Fruit fly (Drosophila melanogaster) whole organism, wandering third instar larva: ENCODE measurements around the gene Polr1H.

ENCODE experiments used
- Abd-B ChIP-seq: fragments of >200 bp; optimal IDR thresholded peaks from 2 replicates; lab custom pipeline; 2017; ENCODE audit warnings: missing biosample characterization, missing genetic modification characterization
- Dfd ChIP-seq: fragments of >200 bp; optimal IDR thresholded peaks from 2 replicates; lab custom pipeline; 2017; ENCODE audit warnings: missing biosample characterization, missing genetic modification characterization
- Mio ChIP-seq: sonication (Bioruptor generic); optimal IDR thresholded peaks from 2 replicates; lab custom pipeline; 2016; ENCODE audit warnings: missing biosample characterization, missing genetic modification characterization
- br ChIP-seq: fragments of 200-800 bp; sonication (Bioruptor generic); optimal IDR thresholded peaks from 2 replicates; lab custom pipeline; 2016; ENCODE audit warnings: missing biosample characterization, missing genetic modification characterization
- dl ChIP-seq, 2 experiments: fragments of 175-275, 200-275 bp in 1 of 2; fragments of 200-275 bp in 1 of 2; sonication (Bioruptor generic); optimal IDR thresholded peaks; lab custom pipeline; 2018; ENCODE audit warnings: mild to moderate bottlenecking in 2 of 2, missing biosample characterization in 2 of 2, missing genetic modification characterization in 2 of 2, moderate library complexity in 2 of 2; ENCODE audit not compliant: partially characterized antibody in 2 of 2, insufficient read depth in 1 of 2
- jim ChIP-seq: fragments of 175-275, 200-325 bp; sonication (Bioruptor generic); optimal IDR thresholded peaks from 2 replicates; lab custom pipeline; 2016; ENCODE audit warnings: missing biosample characterization, mild to moderate bottlenecking, missing genetic modification characterization
- psq ChIP-seq: fragments of 200-800 bp; sonication (Bioruptor generic); optimal IDR thresholded peaks from 3 replicates; lab custom pipeline; 2017; ENCODE audit warnings: missing biosample characterization, mild to moderate bottlenecking, missing genetic modification characterization, moderate library complexity
- woc ChIP-seq: sonication (Bioruptor generic); optimal IDR thresholded peaks from 2 replicates; lab custom pipeline; 2016; ENCODE audit warnings: missing biosample characterization, mild to moderate bottlenecking, missing genetic modification characterization

DNA sequence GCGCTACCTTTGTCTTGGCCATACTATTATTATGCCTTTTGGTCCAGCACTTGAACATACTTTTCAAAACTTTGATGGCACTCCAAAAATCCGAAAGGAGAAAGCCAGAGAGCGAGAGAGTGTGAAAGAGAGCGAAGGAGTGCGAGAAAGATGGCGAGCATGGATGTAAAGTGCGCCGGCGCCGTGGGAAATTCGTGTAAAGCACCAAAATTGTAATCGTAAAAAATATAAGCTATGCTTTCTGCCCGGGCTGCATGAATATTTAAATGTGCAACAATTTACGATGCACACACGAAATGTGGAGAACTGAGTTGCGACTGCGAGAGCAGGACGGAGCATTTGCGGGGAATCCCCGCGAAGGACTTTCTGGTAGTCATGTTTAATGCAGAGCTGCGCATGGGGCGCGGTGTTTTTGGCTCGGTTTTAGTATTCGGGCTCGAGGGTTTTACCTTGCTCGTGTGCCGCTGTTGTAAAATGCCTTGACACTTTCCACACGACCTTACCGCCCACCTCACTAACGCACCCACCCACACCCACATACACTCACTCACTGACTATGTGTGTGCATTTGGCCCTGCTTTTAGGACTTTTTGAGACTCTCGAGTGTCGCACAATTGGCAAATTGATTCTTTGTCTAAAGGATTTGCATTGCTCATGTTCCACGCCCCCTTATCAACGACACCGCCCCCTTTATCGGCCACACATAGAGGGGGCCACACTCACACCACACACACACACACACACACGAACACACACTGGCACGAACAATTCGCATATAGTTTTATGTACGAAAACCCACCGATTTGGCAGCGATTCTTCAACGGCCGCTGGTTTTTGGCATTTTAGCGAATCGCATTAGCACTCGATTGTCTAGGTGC is 44.3 kb upstream of the Polr1H start:
- no peak for TF ChIP-seq woc (GFP tag; lab: Kevin White, UChicago)
- TF ChIP-seq psq (GFP tag; lab: Kevin White, UChicago), result no peak
- peak; percentile 51 for TF ChIP-seq Dfd
- TF ChIP-seq br (GFP tag; lab: Kevin White, UChicago), result no peak
- TF ChIP-seq Abd-B (GFP tag; lab: Kevin White, UChicago), result no peak
- TF ChIP-seq Mio (GFP tag; lab: Kevin White, UChicago), result no peak
- TF ChIP-seq jim, result no peak
- no peak for TF ChIP-seq dl (GFP tag; optimal IDR thresholded peaks at IDR 0.05; lab: Kevin White, UChicago; ENCODE audit: insufficient read depth in 1 of 2, partially characterized antibody in 2 of 2)
